Worm (Caenorhabditis elegans): ENCODE results near the gene skr-3.

Gene skr-3

DNA sequence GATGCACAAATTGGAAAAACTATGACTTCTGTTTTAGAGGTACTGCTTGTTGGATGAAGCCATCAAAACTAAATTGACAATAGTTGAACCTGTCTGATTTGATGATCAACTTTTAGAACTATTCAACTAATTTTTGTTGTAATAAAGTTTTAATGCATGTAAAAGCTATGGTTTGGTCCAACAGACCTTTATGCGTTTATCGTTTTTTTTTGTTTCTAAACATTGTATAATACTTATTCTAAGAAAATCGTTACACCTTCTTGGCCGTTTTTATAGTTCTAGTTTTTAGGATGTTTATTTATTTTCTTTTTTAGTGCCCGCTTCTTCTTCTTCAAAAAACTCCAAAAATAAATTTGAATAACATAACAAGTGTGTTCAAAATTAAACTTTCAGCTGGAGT, 42.8 kb downstream of the skr-3 start, which contains the start of gene F10A3.12:
TSS of gene F10A3.12 (plus strand) at position 301 of the 400 bp plus-strand sequence.
- TF ChIP-seq fkh-2 (tag; optimal IDR thresholded peaks at IDR 0.05) (no peak), ceh-28 (tag; optimal IDR thresholded peaks at IDR 0.05) (no peak), R02D3.7 (tag; optimal IDR thresholded peaks at IDR 0.05) (no peak), nhr-28 (tag; optimal IDR thresholded peaks at IDR 0.05) (no peak), elt-2 (tag; optimal IDR thresholded peaks at IDR 0.05) (no peak), snpc-4 (tag; optimal IDR thresholded peaks at IDR 0.05) (no peak), ceh-9 (tag; optimal IDR thresholded peaks at IDR 0.05) (no peak), jun-1 (tag; optimal IDR thresholded peaks at IDR 0.05) (no peak), mdl-1 (tag; optimal IDR thresholded peaks at IDR 0.05) (no peak), fos-1 (tag; optimal IDR thresholded peaks at IDR 0.05) (no peak), egl-27 (tag; optimal IDR thresholded peaks at IDR 0.05) (no peak), pqm-1 (tag; optimal IDR thresholded peaks at IDR 0.05) (no peak), daf-12 (tag; optimal IDR thresholded peaks at IDR 0.05) (no peak), nhr-25 (tag; optimal IDR thresholded peaks at IDR 0.05) (no peak), eor-1 (tag; optimal IDR thresholded peaks at IDR 0.05) (no peak), ama-1 (optimal IDR thresholded peaks at IDR 0.05) (no peak), lin-39 (tag; optimal IDR thresholded peaks at IDR 0.05) (no peak), nhr-76 (tag; optimal IDR thresholded peaks at IDR 0.05) (no peak)

DNA sequence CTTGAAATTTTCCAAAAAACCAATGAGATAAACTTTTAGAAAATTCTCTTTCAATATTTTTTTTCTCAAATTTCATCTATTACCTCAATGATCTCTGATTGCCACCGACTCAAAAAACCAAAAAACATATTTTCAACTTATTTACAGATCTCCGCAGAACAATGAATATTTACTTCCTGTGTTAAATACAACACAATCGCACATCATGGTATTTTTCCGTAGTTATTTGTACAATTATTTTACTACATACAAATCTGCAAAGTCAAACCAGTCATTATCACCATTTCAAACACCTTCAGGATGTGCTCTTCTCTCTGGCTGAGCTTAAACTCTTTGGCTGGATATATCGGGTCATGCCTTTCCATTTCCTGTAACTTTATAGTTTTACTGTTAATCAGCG, 45.1 kb downstream of the skr-3 start, which contains the start of gene str-108:
TSS of gene str-108 (plus strand) at position 301 of the 400 bp plus-strand sequence.
- no peak for TF ChIP-seq ceh-16 (tag; optimal IDR thresholded peaks at IDR 0.05)
- no peak for TF ChIP-seq ceh-82 (tag; optimal IDR thresholded peaks at IDR 0.05)
- no peak for TF ChIP-seq mdl-1 (tag; optimal IDR thresholded peaks at IDR 0.05)
- no peak for TF ChIP-seq jun-1 (tag; optimal IDR thresholded peaks at IDR 0.05)
- no peak for TF ChIP-seq nhr-237 (tag; optimal IDR thresholded peaks at IDR 0.05)
- TF ChIP-seq nhr-76 (tag; optimal IDR thresholded peaks at IDR 0.05), result no peak
- TF ChIP-seq nhr-28 (tag; optimal IDR thresholded peaks at IDR 0.05), result no peak
- no peak for TF ChIP-seq egl-5 (tag; optimal IDR thresholded peaks at IDR 0.05)
- no peak for TF ChIP-seq mml-1 (tag; optimal IDR thresholded peaks at IDR 0.05)

DNA sequence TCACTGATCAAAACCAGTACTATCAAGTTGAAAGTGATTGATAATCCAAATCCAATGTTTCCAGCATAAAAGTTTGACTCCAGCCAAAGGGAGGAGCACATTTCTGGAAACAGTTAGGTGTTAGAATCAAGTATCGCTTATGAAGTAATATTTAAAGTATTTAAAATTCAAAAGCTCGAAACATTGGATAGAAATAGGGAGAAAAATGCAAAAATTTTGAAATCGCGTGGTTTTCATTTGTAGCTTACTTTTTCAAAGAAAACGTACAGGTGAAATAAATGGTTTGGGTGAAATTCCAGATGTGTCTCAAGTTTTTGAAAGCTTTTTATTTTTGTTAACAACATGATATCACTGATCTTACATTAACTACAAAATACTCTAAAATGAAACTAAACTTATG, 48.1 kb downstream of the skr-3 start, which contains the start of gene str-111:
TSS of gene str-111 (minus strand) at position 101 of the 400 bp plus-strand sequence.
- no peak for TF ChIP-seq daf-12 (tag; optimal IDR thresholded peaks at IDR 0.05)
- no peak for TF ChIP-seq eor-1 (tag; optimal IDR thresholded peaks at IDR 0.05)
- TF ChIP-seq nhr-43 (tag; optimal IDR thresholded peaks at IDR 0.05; ENCODE audit: poor library complexity, severe bottlenecking), result no peak
- TF ChIP-seq lsy-12 (tag; optimal IDR thresholded peaks at IDR 0.05), result no peak
- TF ChIP-seq ztf-4 (tag; optimal IDR thresholded peaks at IDR 0.05), result no peak
- no peak for TF ChIP-seq ZK546.5 (tag; optimal IDR thresholded peaks at IDR 0.05)
- no peak for TF ChIP-seq egl-27 (tag; optimal IDR thresholded peaks at IDR 0.05)
- no peak for TF ChIP-seq lin-15B (tag; optimal IDR thresholded peaks at IDR 0.05)
- no peak for TF ChIP-seq jun-1 (tag; optimal IDR thresholded peaks at IDR 0.05)
- no peak for TF ChIP-seq zag-1 (tag; optimal IDR thresholded peaks at IDR 0.05)
- TF ChIP-seq snpc-4 (tag; optimal IDR thresholded peaks at IDR 0.05), result no peak
- no peak for TF ChIP-seq fkh-10 (GFP tag; optimal IDR thresholded peaks at IDR 0.05)
- no peak for TF ChIP-seq ceh-28 (tag; optimal IDR thresholded peaks at IDR 0.05)
- no peak for TF ChIP-seq ceh-82 (tag; optimal IDR thresholded peaks at IDR 0.05)
- TF ChIP-seq unc-39 (tag; optimal IDR thresholded peaks at IDR 0.05), result no peak
- TF ChIP-seq sea-2 (GFP tag; optimal IDR thresholded peaks at IDR 0.05), result no peak

DNA sequence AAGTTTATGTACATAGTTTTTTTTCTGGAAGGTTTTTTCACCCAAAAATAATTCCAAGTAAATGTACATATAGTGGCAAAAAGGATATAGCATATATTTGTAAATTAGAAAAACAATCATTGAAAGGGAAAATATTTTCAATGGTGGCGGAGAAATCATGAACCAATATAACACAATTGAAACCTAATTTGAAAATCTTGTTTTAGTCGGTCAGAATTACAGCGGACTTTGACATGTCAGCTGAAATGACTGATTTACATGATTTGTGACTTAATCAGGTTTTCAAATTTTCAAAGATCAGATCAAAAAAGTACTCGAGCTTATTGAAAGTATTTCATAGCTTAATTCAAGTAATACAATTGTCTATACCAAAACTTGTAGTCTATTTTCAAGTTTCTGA, 50.8 kb downstream of the skr-3 start, which contains the start of gene K05D4.9:
TSS of gene K05D4.9 (minus strand) at position 101 of the 400 bp plus-strand sequence.
- no peak for TF ChIP-seq ceh-82 (tag; optimal IDR thresholded peaks at IDR 0.05)
- no peak for TF ChIP-seq ztf-4 (tag; optimal IDR thresholded peaks at IDR 0.05)
- TF ChIP-seq aly-2 (tag; optimal IDR thresholded peaks at IDR 0.05), result no peak
- no peak for TF ChIP-seq jun-1 (tag; optimal IDR thresholded peaks at IDR 0.05)
- no peak for TF ChIP-seq daf-12 (tag; optimal IDR thresholded peaks at IDR 0.05)
- TF ChIP-seq zag-1 (tag; optimal IDR thresholded peaks at IDR 0.05), result no peak
- TF ChIP-seq tbx-2 (tag; optimal IDR thresholded peaks at IDR 0.05), result no peak
- no peak for TF ChIP-seq skn-1 (tag; optimal IDR thresholded peaks at IDR 0.05)
- TF ChIP-seq lin-39 (tag; optimal IDR thresholded peaks at IDR 0.05), result no peak
- TF ChIP-seq elt-3 (tag; optimal IDR thresholded peaks at IDR 0.05), result no peak
- TF ChIP-seq nhr-67 (tag; optimal IDR thresholded peaks at IDR 0.05), result no peak
- TF ChIP-seq ceh-9 (tag; optimal IDR thresholded peaks at IDR 0.05), result no peak
- no peak for TF ChIP-seq nhr-23 (tag; optimal IDR thresholded peaks at IDR 0.05)
- TF ChIP-seq mml-1 (tag; optimal IDR thresholded peaks at IDR 0.05), result no peak
- no peak for TF ChIP-seq lsy-12 (tag; optimal IDR thresholded peaks at IDR 0.05)
- TF ChIP-seq sea-2 (GFP tag; optimal IDR thresholded peaks at IDR 0.05), result no peak
- no peak for TF ChIP-seq lin-15B (tag; optimal IDR thresholded peaks at IDR 0.05)
- no peak for TF ChIP-seq nhr-28 (tag; optimal IDR thresholded peaks at IDR 0.05)
- no peak for TF ChIP-seq R02D3.7 (tag; optimal IDR thresholded peaks at IDR 0.05)
- no peak for TF ChIP-seq ceh-28 (tag; optimal IDR thresholded peaks at IDR 0.05)

Data from whole organism, L3 larva.